Fruit fly (Drosophila melanogaster): ENCODE data around the gene Elp4.

The Elp4 gene

DNA sequence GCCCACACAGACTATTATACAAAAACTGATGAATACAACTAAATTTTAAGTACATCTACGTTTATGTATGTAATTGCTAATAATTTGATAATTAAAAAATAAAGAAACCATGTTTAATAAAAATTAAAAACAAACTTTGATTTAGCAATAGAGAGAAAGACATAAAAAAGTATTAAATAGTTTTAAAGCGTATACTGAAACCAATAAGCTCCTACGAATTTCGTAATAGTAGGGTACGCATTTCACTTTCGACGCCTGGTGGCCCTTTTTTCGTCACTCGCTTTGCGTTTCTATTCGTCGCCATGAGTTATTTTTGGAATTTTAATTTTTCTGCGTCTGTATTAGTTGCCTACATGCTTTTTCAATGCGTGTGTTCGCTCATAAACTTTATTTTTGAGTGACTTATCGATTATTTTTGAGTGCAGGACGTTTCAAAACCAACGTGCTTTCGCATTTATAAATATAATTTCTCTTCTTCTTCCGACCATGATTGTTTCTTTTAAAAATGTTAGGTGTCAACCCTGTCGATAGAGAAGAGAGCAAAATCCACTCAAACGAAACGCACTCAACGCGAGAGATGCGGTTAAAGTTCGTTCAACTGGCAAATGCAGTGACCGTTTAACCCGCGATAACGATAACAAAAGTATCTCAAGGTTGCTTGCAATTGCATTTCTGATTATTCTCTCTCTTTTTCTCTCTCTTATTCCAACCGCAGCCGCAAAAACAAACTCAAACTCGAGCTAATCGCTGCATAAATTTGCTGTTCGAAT is 22.8 kb downstream of the Elp4 start, which contains the start of gene Oscillin:
Gene Oscillin (plus strand): TSS at position 569 of the 770 bp plus-strand sequence.
- TF ChIP-seq vri (GFP tag; optimal IDR thresholded peaks at IDR 0.05) (peak; percentile 39), Met (GFP tag; optimal IDR thresholded peaks at IDR 0.05) (peak; percentile 53), Eip78C (GFP tag) (peak; percentile 96), CG32006 (GFP tag; optimal IDR thresholded peaks at IDR 0.05) (peak; percentile 78), net (GFP tag; optimal IDR thresholded peaks at IDR 0.05) (peak; percentile 80), fd59A (GFP tag; optimal IDR thresholded peaks at IDR 0.05) (peak; percentile 6), CG4318 (GFP tag; optimal IDR thresholded peaks at IDR 0.05) (no peak), Sox15 (GFP tag; optimal IDR thresholded peaks at IDR 0.05) (peak; percentile 55), Ets21C (GFP tag; optimal IDR thresholded peaks at IDR 0.05) (no peak), CG10631 (GFP tag; optimal IDR thresholded peaks at IDR 0.05) (peak; percentile 58), CG8632 (GFP tag; optimal IDR thresholded peaks at IDR 0.05) (peak; percentile 70), fkh (GFP tag; optimal IDR thresholded peaks at IDR 0.05) (no peak), CG1621 (tag; optimal IDR thresholded peaks at IDR 0.05) (no peak), svp (GFP tag) (peak; percentile 96), CG7368 (GFP tag; optimal IDR thresholded peaks at IDR 0.05) (peak; percentile 56), CG6163 (GFP tag; IDR thresholded peaks at IDR 0.05) (peak; percentile 79), pdm3 (GFP tag; optimal IDR thresholded peaks at IDR 0.05) (peak; percentile 39), Lpt (GFP tag; optimal IDR thresholded peaks at IDR 0.05) (no peak), Hr38 (GFP tag; optimal IDR thresholded peaks at IDR 0.05) (no peak), ss (GFP tag; optimal IDR thresholded peaks at IDR 0.05) (peak; percentile 55 to 80), topi (GFP tag; optimal IDR thresholded peaks at IDR 0.05) (peak; percentile 81), Blimp-1 (GFP tag; optimal IDR thresholded peaks at IDR 0.05) (peak; percentile 97), cyc (GFP tag; optimal IDR thresholded peaks at IDR 0.05) (peak; percentile 65), Gug (GFP tag; IDR thresholded peaks at IDR 0.05) (peak; percentile 63), CG16779 (tag; optimal IDR thresholded peaks at IDR 0.05) (peak; percentile 22), eg (GFP tag; IDR thresholded peaks at IDR 0.05) (peak; percentile 86), acj6 (GFP tag; optimal IDR thresholded peaks at IDR 0.05) (peak; percentile 79), Hr39 (GFP tag; optimal IDR thresholded peaks at IDR 0.05) (peak; percentile 27), CG11762 (GFP tag; optimal IDR thresholded peaks at IDR 0.05; ENCODE audit: insufficient read depth) (peak; percentile 66), CG3032 (tag; optimal IDR thresholded peaks at IDR 0.05) (peak; percentile 80), achi (GFP tag; optimal IDR thresholded peaks at IDR 0.05) (peak; percentile 78), CG34406 (GFP tag; optimal IDR thresholded peaks at IDR 0.05) (peak; percentile 65), fd85E (GFP tag; optimal IDR thresholded peaks at IDR 0.05) (peak; percentile 18), OdsH (GFP tag; optimal IDR thresholded peaks at IDR 0.05) (peak; percentile 37), CG11294 (GFP tag; IDR thresholded peaks at IDR 0.05) (peak; percentile 30), CG31627 (GFP tag; optimal IDR thresholded peaks at IDR 0.05) (peak; percentile 68), CG6808 (GFP tag; optimal IDR thresholded peaks at IDR 0.05) (peak; percentile 77), lz (GFP tag; optimal IDR thresholded peaks at IDR 0.05) (peak; percentile 70), CG9139 (GFP tag; optimal IDR thresholded peaks at IDR 0.05) (no peak), CG8119 (GFP tag; IDR thresholded peaks at IDR 0.05) (peak; percentile 57; the same call in 1 of the 3 replicates), Ets96B (tag; optimal IDR thresholded peaks at IDR 0.05) (peak; percentile 81), CG6276 (GFP tag; optimal IDR thresholded peaks at IDR 0.05) (peak; percentile 55), CG8319 (GFP tag; optimal IDR thresholded peaks at IDR 0.05) (peak; percentile 52), Sox14 (GFP tag; optimal IDR thresholded peaks at IDR 0.05) (peak; percentile 38), Eip93F (GFP tag; optimal IDR thresholded peaks at IDR 0.05) (no peak), CG15336 (GFP tag; IDR thresholded peaks at IDR 0.05) (peak; percentile 73), dsx (GFP tag; optimal IDR thresholded peaks at IDR 0.05; ENCODE audit: poor library complexity, severe bottlenecking) (peak; percentile 71), CG10669 (GFP tag; optimal IDR thresholded peaks at IDR 0.05) (peak; percentile 62), salr (GFP tag; optimal IDR thresholded peaks at IDR 0.05) (peak in 1 of 2 experiments; percentile 67), CG3919 (GFP tag; optimal IDR thresholded peaks at IDR 0.05) (peak; percentile 76)
